Comparison of ENCODE assay signal across 1 fruit fly cellular context in genomic region chr2L:15056359-15057220, dm6.
TF ChIP-seq lines count a peak whose summit lies in the region.

No protein-coding gene starts in this region.

TF ChIP-seq in whole organism, embryonic, 481 proteins besides CTCF, POLR2A, EP300 and RAD21 (continued from another document and continues in another):
- TF ChIP-seq Rx (GFP tag; IDR thresholded peaks at IDR 0.05; lab: Robert Waterston, UW): no peak; the same call in 1 of the 2 replicates
- peak; percentile 68; the same call in 2 of the 3 replicates for TF ChIP-seq Mrtf (GFP tag; IDR thresholded peaks at IDR 0.05; lab: Robert Waterston, UW)
- no peak for TF ChIP-seq D (optimal IDR thresholded peaks at IDR 0.05; lab: Kevin White, UChicago)
- TF ChIP-seq D (GFP tag; optimal IDR thresholded peaks at IDR 0.05; lab: Kevin White, UChicago): peak; percentile 81
- peak; percentile 80 for TF ChIP-seq Med (GFP tag; lab: Kevin White, UChicago)
- TF ChIP-seq CG4854 (GFP tag; optimal IDR thresholded peaks at IDR 0.05; lab: Kevin White, UChicago): no peak
- peak; percentile 60 for TF ChIP-seq chn (GFP tag; optimal IDR thresholded peaks at IDR 0.05; lab: Kevin White, UChicago)
- TF ChIP-seq Drgx (GFP tag; IDR thresholded peaks at IDR 0.05; lab: Robert Waterston, UW): peak; percentile 82
- peak; percentile 34 for TF ChIP-seq NfI (GFP tag; optimal IDR thresholded peaks at IDR 0.05; lab: Kevin White, UChicago)
- peak; percentile 74 for TF ChIP-seq CG4820 (GFP tag; optimal IDR thresholded peaks at IDR 0.05; lab: Kevin White, UChicago)
- TF ChIP-seq kni (GFP tag; optimal IDR thresholded peaks at IDR 0.05; lab: Kevin White, UChicago): no peak
- TF ChIP-seq gfzf (GFP tag; optimal IDR thresholded peaks at IDR 0.05; lab: Kevin White, UChicago): no peak
- peak; percentile 47 for TF ChIP-seq CG17802 (tag; optimal IDR thresholded peaks at IDR 0.05; lab: Kevin White, UChicago)
- TF ChIP-seq CG10267 (tag; optimal IDR thresholded peaks at IDR 0.05; lab: Kevin White, UChicago): peak; percentile 85
- peak; percentile 63; the same call in 2 of the 3 replicates for TF ChIP-seq CG11093 (GFP tag; IDR thresholded peaks at IDR 0.05; lab: Robert Waterston, UW)
- no peak for TF ChIP-seq Nf-YC (tag; optimal IDR thresholded peaks at IDR 0.05; lab: Kevin White, UChicago)
- TF ChIP-seq croc (GFP tag; conservative IDR thresholded peaks at IDR 0.05; lab: Robert Waterston, UW): peak; percentile 72
- TF ChIP-seq CG7987 (GFP tag; optimal IDR thresholded peaks at IDR 0.05; lab: Kevin White, UChicago): peak; percentile 54
- TF ChIP-seq CG15479 (GFP tag; optimal IDR thresholded peaks at IDR 0.05; lab: Kevin White, UChicago): peak; percentile 35
- peak; percentile 62 for TF ChIP-seq CG16815 (GFP tag; optimal IDR thresholded peaks at IDR 0.05; lab: Kevin White, UChicago)
- TF ChIP-seq CG15601 (tag; optimal IDR thresholded peaks at IDR 0.05; lab: Kevin White, UChicago): peak; percentile 73
- peak; percentile 75 for TF ChIP-seq CG8478 (optimal IDR thresholded peaks at IDR 0.05; lab: Kevin White, UChicago)
- TF ChIP-seq Dfd (GFP tag; optimal IDR thresholded peaks at IDR 0.05; lab: Kevin White, UChicago): no peak
- TF ChIP-seq bigmax (GFP tag; optimal IDR thresholded peaks at IDR 0.05; lab: Kevin White, UChicago): no peak
- TF ChIP-seq so (GFP tag; IDR thresholded peaks at IDR 0.05; lab: Robert Waterston, UW): 0 out of 3 replicates have a peak, but pooled peaks have one; percentile 47
- peak; percentile 37 for TF ChIP-seq CG3065 (GFP tag; optimal IDR thresholded peaks at IDR 0.05; lab: Kevin White, UChicago)
- no peak for TF ChIP-seq CG9215 (GFP tag; IDR thresholded peaks at IDR 0.05; lab: Robert Waterston, UW)
- no peak for TF ChIP-seq Dp (GFP tag; optimal IDR thresholded peaks at IDR 0.05; lab: Kevin White, UChicago)
- TF ChIP-seq Hsf (GFP tag; optimal IDR thresholded peaks at IDR 0.05; lab: Kevin White, UChicago): peak; percentile 46
- TF ChIP-seq Hmx (GFP tag; optimal IDR thresholded peaks at IDR 0.05; lab: Kevin White, UChicago): no peak
- TF ChIP-seq ind (GFP tag; optimal IDR thresholded peaks at IDR 0.05; lab: Kevin White, UChicago): peak; percentile 72
- TF ChIP-seq ssp (GFP tag; IDR thresholded peaks at IDR 0.05; lab: Robert Waterston, UW): peak; percentile 74
- no peak for TF ChIP-seq Hr39 (optimal IDR thresholded peaks at IDR 0.05; lab: Kevin White, UChicago)
- TF ChIP-seq CG10147 (GFP tag; optimal IDR thresholded peaks at IDR 0.05; lab: Kevin White, UChicago): peak; percentile 52
- TF ChIP-seq MESR4 (GFP tag; optimal IDR thresholded peaks at IDR 0.05; lab: Kevin White, UChicago): no peak
- peak; percentile 13 for TF ChIP-seq CG4617 (GFP tag; optimal IDR thresholded peaks at IDR 0.05; lab: Kevin White, UChicago; ENCODE audit: borderline replicate concordance)
- no peak for TF ChIP-seq luna (GFP tag; optimal IDR thresholded peaks at IDR 0.05; lab: Kevin White, UChicago)
- TF ChIP-seq dan (GFP tag; IDR thresholded peaks at IDR 0.05; lab: Robert Waterston, UW): no peak
- TF ChIP-seq nerfin-1 (tag; optimal IDR thresholded peaks at IDR 0.05; lab: Kevin White, UChicago): peak; percentile 78
- TF ChIP-seq PHDP (tag; optimal IDR thresholded peaks at IDR 0.05; lab: Kevin White, UChicago): peak; percentile 77
- peak; percentile 89 for TF ChIP-seq chinmo (GFP tag; IDR thresholded peaks at IDR 0.05; lab: Robert Waterston, UW; ENCODE audit: partially characterized antibody)
- no peak for TF ChIP-seq pfk (GFP tag; optimal IDR thresholded peaks at IDR 0.05; lab: Kevin White, UChicago)
- peak; percentile 64 for TF ChIP-seq CG33557 (GFP tag; optimal IDR thresholded peaks at IDR 0.05; lab: Kevin White, UChicago)
- peak; percentile 43 for TF ChIP-seq CG2202 (tag; optimal IDR thresholded peaks at IDR 0.05; lab: Kevin White, UChicago)
- no peak for TF ChIP-seq CG7745 (tag; optimal IDR thresholded peaks at IDR 0.05; lab: Kevin White, UChicago)
- TF ChIP-seq CG7928 (GFP tag; optimal IDR thresholded peaks at IDR 0.05; lab: Kevin White, UChicago): no peak
- TF ChIP-seq cg (GFP tag; optimal IDR thresholded peaks at IDR 0.05; lab: Kevin White, UChicago): peak; percentile 93
- peak; percentile 76 for TF ChIP-seq Hr3 (GFP tag; optimal IDR thresholded peaks at IDR 0.05; lab: Kevin White, UChicago)
- TF ChIP-seq CG4360 (GFP tag; IDR thresholded peaks at IDR 0.05; lab: Robert Waterston, UW): peak; percentile 80
- TF ChIP-seq CG17829 (tag; optimal IDR thresholded peaks at IDR 0.05; lab: Kevin White, UChicago): peak; percentile 85
- no peak for TF ChIP-seq CG32767 (GFP tag; IDR thresholded peaks at IDR 0.05; lab: Robert Waterston, UW)
- TF ChIP-seq cad (GFP tag; optimal IDR thresholded peaks at IDR 0.05; lab: Kevin White, UChicago): no peak
- TF ChIP-seq sens (GFP tag; lab: Kevin White, UChicago): peak; percentile 94
- TF ChIP-seq jing (GFP tag; optimal IDR thresholded peaks at IDR 0.05; lab: Kevin White, UChicago): peak; percentile 5
- peak; percentile 59 for TF ChIP-seq wor (GFP tag; IDR thresholded peaks at IDR 0.05; lab: Robert Waterston, UW)
- peak; percentile 55 for TF ChIP-seq sqz (GFP tag; optimal IDR thresholded peaks at IDR 0.05; lab: Kevin White, UChicago)
- peak; percentile 31 for TF ChIP-seq scrt (GFP tag; optimal IDR thresholded peaks at IDR 0.05; lab: Kevin White, UChicago)
- peak; percentile 92 for TF ChIP-seq CG18262 (tag; optimal IDR thresholded peaks at IDR 0.05; lab: Kevin White, UChicago)
- no peak for TF ChIP-seq CG16779 (GFP tag; IDR thresholded peaks at IDR 0.05; lab: Robert Waterston, UW)
- no peak for TF ChIP-seq knrl (GFP tag; IDR thresholded peaks at IDR 0.05; lab: Robert Waterston, UW; ENCODE audit: partially characterized antibody)
- TF ChIP-seq CG6683 (GFP tag; optimal IDR thresholded peaks at IDR 0.05; lab: Kevin White, UChicago): peak; percentile 24
- peak; percentile 42 for TF ChIP-seq CG1647 (GFP tag; optimal IDR thresholded peaks at IDR 0.05; lab: Kevin White, UChicago)
- TF ChIP-seq CG12219 (GFP tag; optimal IDR thresholded peaks at IDR 0.05; lab: Kevin White, UChicago): peak; percentile 53
- TF ChIP-seq wdn (GFP tag; IDR thresholded peaks at IDR 0.05; lab: Robert Waterston, UW): no peak
- TF ChIP-seq tap (tag; optimal IDR thresholded peaks at IDR 0.05; lab: Kevin White, UChicago): peak; percentile 51
- TF ChIP-seq E2f2 (GFP tag; IDR thresholded peaks at IDR 0.05; lab: Robert Waterston, UW): peak; percentile 37; the same call in 1 of the 2 replicates
- TF ChIP-seq CG10543 (GFP tag; optimal IDR thresholded peaks at IDR 0.05; lab: Kevin White, UChicago): peak; percentile 10
- no peak for TF ChIP-seq btn (GFP tag; optimal IDR thresholded peaks at IDR 0.05; lab: Kevin White, UChicago)
- peak; percentile 46 to 84 for TF ChIP-seq Hr51 (GFP tag; optimal IDR thresholded peaks at IDR 0.05; lab: Kevin White, UChicago)
- TF ChIP-seq zfh2 (GFP tag; optimal IDR thresholded peaks at IDR 0.05; lab: Kevin White, UChicago): no peak
- TF ChIP-seq sug (tag; optimal IDR thresholded peaks at IDR 0.05; lab: Kevin White, UChicago): peak; percentile 6
- TF ChIP-seq tna (GFP tag; IDR thresholded peaks at IDR 0.05; lab: Robert Waterston, UW; ENCODE audit: partially characterized antibody): no peak
- peak; percentile 71 for TF ChIP-seq Ssrp (tag; optimal IDR thresholded peaks at IDR 0.05; lab: Kevin White, UChicago)
- TF ChIP-seq Nf-YB (GFP tag; optimal IDR thresholded peaks at IDR 0.05; lab: Kevin White, UChicago): peak; percentile 71
- TF ChIP-seq CG6272 (GFP tag; IDR thresholded peaks at IDR 0.05; lab: Robert Waterston, UW): no peak
- TF ChIP-seq CG11695 (GFP tag; IDR thresholded peaks at IDR 0.05; lab: Robert Waterston, UW): peak; percentile 84
- no peak for TF ChIP-seq fd64A (GFP tag; optimal IDR thresholded peaks at IDR 0.05; lab: Kevin White, UChicago)
- TF ChIP-seq CG9437 (GFP tag; optimal IDR thresholded peaks at IDR 0.05; lab: Kevin White, UChicago): peak; percentile 78
- peak; percentile 65 for TF ChIP-seq ATbp (GFP tag; optimal IDR thresholded peaks at IDR 0.05; lab: Kevin White, UChicago)
- no peak for TF ChIP-seq z (GFP tag; IDR thresholded peaks at IDR 0.05; lab: Robert Waterston, UW)
- TF ChIP-seq slp2 (GFP tag; optimal IDR thresholded peaks at IDR 0.05; lab: Kevin White, UChicago): peak; percentile 39
- peak; percentile 54 for TF ChIP-seq peb (GFP tag; IDR thresholded peaks at IDR 0.05; lab: Robert Waterston, UW)
- TF ChIP-seq CG7357 (GFP tag; IDR thresholded peaks at IDR 0.05; lab: Robert Waterston, UW): peak; percentile 66; the same call in 1 of the 3 replicates
- no peak for TF ChIP-seq usp (GFP tag; optimal IDR thresholded peaks at IDR 0.05; lab: Kevin White, UChicago)
- TF ChIP-seq NFAT (GFP tag; IDR thresholded peaks at IDR 0.05; lab: Robert Waterston, UW): no peak
- TF ChIP-seq CG1529 (GFP tag; optimal IDR thresholded peaks at IDR 0.05; lab: Kevin White, UChicago): peak; percentile 65
- peak; percentile 11 for TF ChIP-seq CG12071 (GFP tag; optimal IDR thresholded peaks at IDR 0.05; lab: Kevin White, UChicago)
- TF ChIP-seq Trl (optimal IDR thresholded peaks at IDR 0.05; lab: Kevin White, UChicago): peak; percentile 66 to 94
- peak; percentile 20 for TF ChIP-seq Trl (GFP tag; optimal IDR thresholded peaks at IDR 0.05; lab: Kevin White, UChicago)
- no peak for TF ChIP-seq pzg (GFP tag; optimal IDR thresholded peaks at IDR 0.05; lab: Kevin White, UChicago)
- TF ChIP-seq CG13894 (tag; optimal IDR thresholded peaks at IDR 0.05; lab: Kevin White, UChicago): no peak
- no peak for TF ChIP-seq NK7.1 (GFP tag; optimal IDR thresholded peaks at IDR 0.05; lab: Kevin White, UChicago)
- peak; percentile 51 for TF ChIP-seq CG6765 (GFP tag; optimal IDR thresholded peaks at IDR 0.05; lab: Kevin White, UChicago)
- no peak for TF ChIP-seq her (GFP tag; optimal IDR thresholded peaks at IDR 0.05; lab: Kevin White, UChicago)
- TF ChIP-seq HLH3B (GFP tag; IDR thresholded peaks at IDR 0.05; lab: Robert Waterston, UW): peak; percentile 63
- no peak; the same call in none of the 2 replicates for TF ChIP-seq CG11247 (GFP tag; IDR thresholded peaks at IDR 0.05; lab: Robert Waterston, UW)
- peak in 1 of 3 experiments; percentile 49 for TF ChIP-seq Stat92E (GFP tag; optimal IDR thresholded peaks at IDR 0.05; lab: Kevin White, UChicago)
- peak; percentile 88 for TF ChIP-seq CG30403 (GFP tag; optimal IDR thresholded peaks at IDR 0.05; lab: Kevin White, UChicago)
- peak; percentile 26 for TF ChIP-seq CG2116 (GFP tag; optimal IDR thresholded peaks at IDR 0.05; lab: Kevin White, UChicago)
- peak; percentile 81 for TF ChIP-seq zen (tag; optimal IDR thresholded peaks at IDR 0.05; lab: Kevin White, UChicago)
- peak; percentile 63 for TF ChIP-seq CG32772 (GFP tag; IDR thresholded peaks at IDR 0.05; lab: Robert Waterston, UW)
- peak; percentile 89 for TF ChIP-seq CG7839 (tag; optimal IDR thresholded peaks at IDR 0.05; lab: Kevin White, UChicago)
- TF ChIP-seq Doc3 (GFP tag; IDR thresholded peaks at IDR 0.05; lab: Robert Waterston, UW; ENCODE audit: partially characterized antibody): no peak
- peak; percentile 15 for TF ChIP-seq CG12299 (tag; optimal IDR thresholded peaks at IDR 0.05; lab: Kevin White, UChicago)
- peak; percentile 59; the same call in 1 of the 2 replicates for TF ChIP-seq H2.0 (GFP tag; IDR thresholded peaks at IDR 0.05; lab: Robert Waterston, UW)
- peak; percentile 62 for TF ChIP-seq Usf (GFP tag; optimal IDR thresholded peaks at IDR 0.05; lab: Kevin White, UChicago)
- TF ChIP-seq CG10366 (GFP tag; IDR thresholded peaks at IDR 0.05; lab: Robert Waterston, UW): peak; percentile 32; the same call in 1 of the 2 replicates
- no peak for TF ChIP-seq CG4282 (GFP tag; optimal IDR thresholded peaks at IDR 0.05; lab: Kevin White, UChicago)
- TF ChIP-seq Dad (GFP tag; optimal IDR thresholded peaks at IDR 0.05; lab: Kevin White, UChicago): no peak
- TF ChIP-seq jigr1 (GFP tag; IDR thresholded peaks at IDR 0.05; lab: Robert Waterston, UW): 0 out of 3 replicates have a peak, but pooled peaks have one; percentile 29
- TF ChIP-seq CrebB (tag; optimal IDR thresholded peaks at IDR 0.05; lab: Kevin White, UChicago): peak; percentile 16
- TF ChIP-seq Blimp-1 (GFP tag; optimal IDR thresholded peaks at IDR 0.05; lab: Kevin White, UChicago): peak; percentile 82
- 0 out of 2 replicates have a peak, but pooled peaks have one; percentile 39 for TF ChIP-seq aop (GFP tag; IDR thresholded peaks at IDR 0.05; lab: Robert Waterston, UW)
- TF ChIP-seq dpn (GFP tag; optimal IDR thresholded peaks at IDR 0.05; lab: Kevin White, UChicago): peak; percentile 47 to 74
- TF ChIP-seq lilli (GFP tag; optimal IDR thresholded peaks at IDR 0.05; lab: Kevin White, UChicago): peak; percentile 48
- no peak for TF ChIP-seq CG14441 (GFP tag; IDR thresholded peaks at IDR 0.05; lab: Robert Waterston, UW)
- TF ChIP-seq en (GFP tag; optimal IDR thresholded peaks at IDR 0.05; lab: Kevin White, UChicago): no peak
- peak; percentile 75 for TF ChIP-seq zf30C (GFP tag; optimal IDR thresholded peaks at IDR 0.05; lab: Kevin White, UChicago)
- TF ChIP-seq nerfin-2 (GFP tag; IDR thresholded peaks at IDR 0.05; lab: Robert Waterston, UW; ENCODE audit: partially characterized antibody): no peak
- TF ChIP-seq CG7963 (GFP tag; IDR thresholded peaks at IDR 0.05; lab: Robert Waterston, UW; ENCODE audit: partially characterized antibody): no peak
- peak in 1 of 3 experiments; percentile 88 for TF ChIP-seq lola (GFP tag; optimal IDR thresholded peaks at IDR 0.05; lab: Kevin White, UChicago)
- no peak for TF ChIP-seq gsb (GFP tag; IDR thresholded peaks at IDR 0.05; lab: Robert Waterston, UW)
- no peak for TF ChIP-seq Bdp1 (GFP tag; optimal IDR thresholded peaks at IDR 0.05; lab: Kevin White, UChicago)
- TF ChIP-seq CG2875 (GFP tag; optimal IDR thresholded peaks at IDR 0.05; lab: Kevin White, UChicago): peak; percentile 71
- peak; percentile 58 for TF ChIP-seq salm (tag; optimal IDR thresholded peaks at IDR 0.05; lab: Kevin White, UChicago)
- peak; percentile 27 for TF ChIP-seq CG30020 (tag; optimal IDR thresholded peaks at IDR 0.05; lab: Kevin White, UChicago)
- no peak for TF ChIP-seq hkb (optimal IDR thresholded peaks at IDR 0.05; lab: Kevin White, UChicago)
- TF ChIP-seq hkb (GFP tag; IDR thresholded peaks at IDR 0.05; lab: Robert Waterston, UW): peak; percentile 77
- peak; percentile 67; the same call in 1 of the 2 replicates for TF ChIP-seq Ada2b (GFP tag; IDR thresholded peaks at IDR 0.05; lab: Robert Waterston, UW)
- peak; percentile 74 for TF ChIP-seq gcm (GFP tag; optimal IDR thresholded peaks at IDR 0.05; lab: Kevin White, UChicago)
- TF ChIP-seq CG6689 (GFP tag; IDR thresholded peaks at IDR 0.05; lab: Robert Waterston, UW): peak; percentile 87
- peak; percentile 27 for TF ChIP-seq MTF-1 (GFP tag; optimal IDR thresholded peaks at IDR 0.05; lab: Kevin White, UChicago; ENCODE audit: borderline replicate concordance)
